Worm (Caenorhabditis elegans) whole organism, late embryonic: Measurements from ENCODE around the gene srsx-9.

Experiments
- C08G9.2 ChIP-seq: sonication (generic microtip); optimal IDR thresholded peaks from 2 replicates; lab custom pipeline; 2016; ENCODE audit warnings: mild to moderate bottlenecking, missing genetic modification characterization, moderate library complexity, missing compliant biosample characterization
- C38D4.7 ChIP-seq: fragments of 200-800 bp; sonication (Bioruptor generic); optimal IDR thresholded peaks from 2 replicates; lab custom pipeline; 2018; ENCODE audit warnings: mild to moderate bottlenecking, missing genetic modification characterization, moderate library complexity, missing compliant biosample characterization
- F13H6.1 ChIP-seq: sonication (generic microtip); optimal IDR thresholded peaks from 2 replicates; lab custom pipeline; 2016; ENCODE audit warnings: missing genetic modification characterization, missing compliant biosample characterization
- ceh-18 ChIP-seq: sonication (generic microtip); optimal IDR thresholded peaks from 2 replicates; lab custom pipeline; 2016; ENCODE audit warnings: missing genetic modification characterization, missing compliant biosample characterization
- ceh-19 ChIP-seq: fragments of 200-800 bp; sonication (Bioruptor generic); optimal IDR thresholded peaks from 2 replicates; lab custom pipeline; 2018; ENCODE audit warnings: mild to moderate bottlenecking, missing genetic modification characterization, missing compliant biosample characterization
- ceh-24 ChIP-seq: sonication (generic microtip); optimal IDR thresholded peaks from 2 replicates; lab custom pipeline; 2016; ENCODE audit warnings: mild to moderate bottlenecking, missing genetic modification characterization, missing compliant biosample characterization
- ceh-31 ChIP-seq: sonication (generic microtip); optimal IDR thresholded peaks from 2 replicates; lab custom pipeline; 2016; ENCODE audit warnings: missing genetic modification characterization, missing compliant biosample characterization
- ceh-34 ChIP-seq: sonication (generic microtip); optimal IDR thresholded peaks from 2 replicates; lab custom pipeline; 2016; ENCODE audit warnings: mild to moderate bottlenecking, missing genetic modification characterization, missing compliant biosample characterization
- ceh-45 ChIP-seq: fragments of 200-800 bp; sonication (Bioruptor generic); IDR thresholded peaks from 2 replicates; pipeline ENCODE4 v1.3.6; 2022; ENCODE audit warnings: missing genetic modification reagents, missing genetic modification characterization, missing compliant biosample characterization
- ceh-48 ChIP-seq: sonication (generic microtip); optimal IDR thresholded peaks from 2 replicates; lab custom pipeline; 2016; ENCODE audit warnings: missing genetic modification characterization, inconsistent platforms, missing compliant biosample characterization
- ceh-6 ChIP-seq: fragments of 200-800 bp; sonication (Bioruptor generic); optimal IDR thresholded peaks from 2 replicates; lab custom pipeline; 2018; ENCODE audit warnings: mild to moderate bottlenecking, missing genetic modification characterization, missing compliant biosample characterization
- che-1 ChIP-seq: sonication (generic microtip); optimal IDR thresholded peaks from 2 replicates; lab custom pipeline; 2016; ENCODE audit warnings: mild to moderate bottlenecking, missing genetic modification characterization, missing compliant biosample characterization
- dmd-4 ChIP-seq: sonication (generic microtip); optimal IDR thresholded peaks from 2 replicates; lab custom pipeline; 2016; ENCODE audit warnings: borderline replicate concordance, missing genetic modification characterization, missing compliant biosample characterization
- dve-1 ChIP-seq: sonication (generic microtip); optimal IDR thresholded peaks from 2 replicates; lab custom pipeline; 2017; ENCODE audit warnings: antibody characterized with exemption, mild to moderate bottlenecking, missing genetic modification characterization, missing compliant biosample characterization
- elt-2 ChIP-seq: sonication (generic microtip); optimal IDR thresholded peaks from 2 replicates; lab custom pipeline; 2016; ENCODE audit warnings: missing genetic modification reagents, missing genetic modification characterization, missing compliant biosample characterization
- ets-4 ChIP-seq: sonication (generic microtip); optimal IDR thresholded peaks from 2 replicates; lab custom pipeline; 2016; ENCODE audit warnings: missing genetic modification characterization, missing compliant biosample characterization
- eyg-1 ChIP-seq: sonication (generic microtip); optimal IDR thresholded peaks from 2 replicates; lab custom pipeline; 2016; ENCODE audit warnings: missing genotype, missing genetic modification characterization, missing compliant biosample characterization
- fax-1 ChIP-seq: sonication (generic microtip); optimal IDR thresholded peaks from 2 replicates; lab custom pipeline; 2016; ENCODE audit warnings: missing genotype, missing genetic modification characterization, missing compliant biosample characterization
- gmeb-2 ChIP-seq: sonication (generic microtip); optimal IDR thresholded peaks from 2 replicates; lab custom pipeline; 2016; ENCODE audit warnings: missing genetic modification characterization, inconsistent platforms, missing compliant biosample characterization
- hlh-30 ChIP-seq: sonication (generic microtip); optimal IDR thresholded peaks from 2 replicates; lab custom pipeline; 2017; ENCODE audit warnings: antibody characterized with exemption, missing genetic modification characterization, missing compliant biosample characterization; ENCODE audit not compliant: insufficient read depth
- hlh-6 ChIP-seq: sonication (generic microtip); optimal IDR thresholded peaks from 2 replicates; lab custom pipeline; 2016; ENCODE audit warnings: missing genotype, missing genetic modification characterization, missing compliant biosample characterization
- hlh-8 ChIP-seq: sonication (generic microtip); optimal IDR thresholded peaks from 2 replicates; lab custom pipeline; 2016; ENCODE audit warnings: missing genotype, missing genetic modification characterization, missing compliant biosample characterization
- lim-6 ChIP-seq: sonication (generic microtip); optimal IDR thresholded peaks from 2 replicates; lab custom pipeline; 2016; ENCODE audit warnings: missing genetic modification characterization, missing compliant biosample characterization
- madf-2 ChIP-seq: sonication (generic microtip); optimal IDR thresholded peaks from 2 replicates; lab custom pipeline; 2017; ENCODE audit warnings: missing genetic modification characterization, missing compliant biosample characterization
- nfya-1 ChIP-seq: sonication (generic microtip); optimal IDR thresholded peaks from 2 replicates; lab custom pipeline; 2017; ENCODE audit warnings: missing genetic modification characterization, mild to moderate bottlenecking, missing compliant biosample characterization, antibody characterized with exemption, moderate library complexity
- nhr-232 ChIP-seq: sonication (generic microtip); optimal IDR thresholded peaks from 2 replicates; lab custom pipeline; 2016; ENCODE audit warnings: missing genetic modification characterization, missing compliant biosample characterization
- odd-2 ChIP-seq: sonication (generic microtip); optimal IDR thresholded peaks from 2 replicates; lab custom pipeline; 2017; ENCODE audit warnings: antibody characterized with exemption, mild to moderate bottlenecking, missing genetic modification characterization, missing compliant biosample characterization
- pag-3 ChIP-seq: sonication (generic microtip); optimal IDR thresholded peaks from 2 replicates; lab custom pipeline; 2016; ENCODE audit warnings: missing compliant biosample characterization, missing genetic modification characterization, borderline replicate concordance
- pat-9 ChIP-seq: fragments of 200-800 bp; sonication (Bioruptor generic); optimal IDR thresholded peaks from 2 replicates; lab custom pipeline; 2018; ENCODE audit warnings: mild to moderate bottlenecking, missing genetic modification characterization, moderate library complexity, missing compliant biosample characterization
- pax-1 ChIP-seq: fragments of 150-350 bp; optimal IDR thresholded peaks from 2 replicates; lab custom pipeline; 2014; ENCODE audit warnings: missing biosample characterization, missing genetic modification characterization
- pha-2 ChIP-seq: sonication (generic microtip); optimal IDR thresholded peaks from 2 replicates; lab custom pipeline; 2017; ENCODE audit warnings: mild to moderate bottlenecking, missing genetic modification characterization, missing compliant biosample characterization
- pha-4 ChIP-seq: fragments of 150-350 bp; optimal IDR thresholded peaks from 2 replicates; lab custom pipeline; 2018; ENCODE audit warnings: missing biosample characterization, missing genetic modification reagents, missing genetic modification characterization
- pqm-1 ChIP-seq: sonication (generic microtip); optimal IDR thresholded peaks from 2 replicates; lab custom pipeline; 2016; ENCODE audit warnings: missing genetic modification characterization, missing compliant biosample characterization
- pros-1 ChIP-seq: fragments of 150-350 bp; optimal IDR thresholded peaks from 2 replicates; lab custom pipeline; 2014; ENCODE audit warnings: missing biosample characterization, missing genetic modification reagents, missing genetic modification characterization
- ref-2 ChIP-seq: sonication (generic microtip); optimal IDR thresholded peaks from 2 replicates; lab custom pipeline; 2016; ENCODE audit warnings: missing genetic modification characterization, missing compliant biosample characterization
- sox-2 ChIP-seq: fragments of 200-800 bp; sonication (Bioruptor generic); IDR thresholded peaks from 2 replicates; pipeline ENCODE4 v1.3.6; 2022; ENCODE audit warnings: missing genetic modification reagents, missing genetic modification characterization, missing compliant biosample characterization
- syd-9 ChIP-seq: sonication (generic microtip); optimal IDR thresholded peaks from 2 replicates; lab custom pipeline; 2016; ENCODE audit warnings: mild to moderate bottlenecking, missing genetic modification characterization, moderate library complexity, missing compliant biosample characterization
- tbx-2 ChIP-seq: sonication (generic microtip); optimal IDR thresholded peaks from 2 replicates; lab custom pipeline; 2016; ENCODE audit warnings: missing genetic modification characterization, missing compliant biosample characterization
- tbx-7 ChIP-seq: sonication (generic microtip); optimal IDR thresholded peaks from 2 replicates; lab custom pipeline; 2016; ENCODE audit warnings: missing genotype, missing genetic modification characterization, missing compliant biosample characterization
- ttx-3 ChIP-seq: sonication (generic microtip); optimal IDR thresholded peaks from 2 replicates; lab custom pipeline; 2016; ENCODE audit warnings: missing genetic modification reagents, missing genetic modification characterization, missing compliant biosample characterization
- unc-3 ChIP-seq, 2 experiments: fragments of 200-800 bp in 1 of 2; sonication (Bioruptor generic) in 1 of 2; sonication (generic microtip) in 1 of 2; conservative IDR thresholded peaks in 1 of 2; optimal IDR thresholded peaks in 1 of 2; 2 replicates each; pipeline versions ENCODE4 v1.3.6 to Lab custom; 2016 to 2022; ENCODE audit warnings: missing compliant biosample characterization in 2 of 2, missing genetic modification characterization in 2 of 2, missing genetic modification reagents in 1 of 2
- unc-42 ChIP-seq: sonication (generic microtip); optimal IDR thresholded peaks from 2 replicates; lab custom pipeline; 2016; ENCODE audit warnings: missing genotype, missing genetic modification characterization, missing compliant biosample characterization
- zip-5 ChIP-seq: sonication (generic microtip); optimal IDR thresholded peaks from 2 replicates; lab custom pipeline; 2016; ENCODE audit warnings: missing genetic modification characterization, missing compliant biosample characterization

The srsx-9 gene

ce11 chrV:4967238-4967637 lies 5.6 kb downstream of the srsx-9 start:
- peak; percentile 50 for TF ChIP-seq hlh-30
- peak; percentile 2 for TF ChIP-seq tbx-2 (tag; lab: Kevin White, UChicago)
- TF ChIP-seq ref-2 (tag; lab: Kevin White, UChicago), result peak; percentile 27
- no peak for TF ChIP-seq ceh-48 (tag; lab: Kevin White, UChicago)
- TF ChIP-seq pat-9, result no peak
- peak; percentile 97 for TF ChIP-seq unc-42
- no peak for TF ChIP-seq ceh-19 (GFP tag; lab: Kevin White, UChicago)
- peak; percentile 78 for TF ChIP-seq ceh-31 (tag; lab: Kevin White, UChicago)
- peak; percentile 28; the same call in 1 of the 2 replicates for TF ChIP-seq sox-2 (GFP tag; lab: Robert Waterston, UW)

ce11 chrV:4965790-4966189 lies 7.1 kb downstream of the srsx-9 start:
- no peak for TF ChIP-seq dmd-4 (tag; lab: Kevin White, UChicago)
- no peak for TF ChIP-seq zip-5 (tag; lab: Kevin White, UChicago)
- TF ChIP-seq ceh-34 (tag; lab: Kevin White, UChicago), result no peak
- no peak for TF ChIP-seq unc-42
- no peak for TF ChIP-seq sox-2 (GFP tag; lab: Robert Waterston, UW)
- no peak for TF ChIP-seq pax-1 (tag; lab: Kevin White, UChicago)
- TF ChIP-seq nhr-232, result no peak
- TF ChIP-seq unc-3 (GFP tag; conservative IDR thresholded peaks at IDR 0.05; lab: Robert Waterston, UW), result no peak
- TF ChIP-seq unc-3 (tag; optimal IDR thresholded peaks at IDR 0.05; lab: Kevin White, UChicago), result no peak
- TF ChIP-seq eyg-1, result no peak
- TF ChIP-seq odd-2 (tag; lab: Kevin White, UChicago), result no peak
- no peak for TF ChIP-seq pros-1 (tag; lab: Kevin White, UChicago)
- TF ChIP-seq pag-3 (tag; lab: Kevin White, UChicago), result no peak
- TF ChIP-seq elt-2 (tag; lab: Kevin White, UChicago), result no peak
- TF ChIP-seq pqm-1 (tag; lab: Kevin White, UChicago), result no peak
- TF ChIP-seq ceh-18, result no peak
- TF ChIP-seq gmeb-2, result no peak
- TF ChIP-seq che-1 (tag; lab: Kevin White, UChicago), result no peak
- TF ChIP-seq lim-6 (tag; lab: Kevin White, UChicago), result no peak
- no peak for TF ChIP-seq ets-4 (tag; lab: Kevin White, UChicago)
- no peak for TF ChIP-seq ceh-31 (tag; lab: Kevin White, UChicago)

- TF ChIP-seq dve-1 (tag; lab: Kevin White, UChicago) (no peak), elt-2 (tag; lab: Kevin White, UChicago) (peak; percentile 79), pha-2 (no peak)
- TF ChIP-seq, all 69 proteins: peak for 1
These were observed 8.0 kb downstream of the srsx-9 start for ce11 chrV:4964671-4965420.

ce11 chrV:4964020-4964635 lies 8.7 kb downstream of the srsx-9 start:
- peak; percentile 65 for TF ChIP-seq nfya-1 (tag; lab: Kevin White, UChicago)
- TF ChIP-seq C08G9.2 (tag; lab: Kevin White, UChicago), result no peak
- no peak for TF ChIP-seq sox-2 (GFP tag; lab: Robert Waterston, UW)
- no peak for TF ChIP-seq ttx-3
- no peak for TF ChIP-seq F13H6.1
- no peak for TF ChIP-seq ceh-6
- no peak for TF ChIP-seq hlh-8 (tag; lab: Kevin White, UChicago)
- no peak for TF ChIP-seq ceh-24 (tag; lab: Kevin White, UChicago)
- no peak for TF ChIP-seq zip-5 (tag; lab: Kevin White, UChicago)
- no peak for TF ChIP-seq fax-1 (tag; lab: Kevin White, UChicago)
- TF ChIP-seq che-1 (tag; lab: Kevin White, UChicago), result no peak
- peak; percentile 39 for TF ChIP-seq ceh-18
- TF ChIP-seq hlh-6 (tag; lab: Kevin White, UChicago), result peak; percentile 39
- TF ChIP-seq madf-2 (tag; lab: Kevin White, UChicago), result no peak
- no peak for TF ChIP-seq nhr-232
- no peak for TF ChIP-seq tbx-7 (tag; lab: Kevin White, UChicago)
- TF ChIP-seq pha-4 (tag; lab: Kevin White, UChicago), result no peak
- peak; percentile 13 for TF ChIP-seq pha-2
- TF ChIP-seq pqm-1 (tag; lab: Kevin White, UChicago), result no peak
- peak; percentile 64 for TF ChIP-seq ref-2 (tag; lab: Kevin White, UChicago)
- no peak for TF ChIP-seq C38D4.7 (GFP tag; lab: Kevin White, UChicago)
- TF ChIP-seq ceh-45 (GFP tag; lab: Robert Waterston, UW), result no peak
- TF ChIP-seq syd-9 (tag; lab: Kevin White, UChicago), result no peak
- TF ChIP-seq pax-1 (tag; lab: Kevin White, UChicago), result no peak
- TF ChIP-seq ceh-34 (tag; lab: Kevin White, UChicago), result peak; percentile 71
